Fruit fly (Drosophila melanogaster): Measurements from ENCODE around the gene CG11037.

The CG11037 gene

DNA sequence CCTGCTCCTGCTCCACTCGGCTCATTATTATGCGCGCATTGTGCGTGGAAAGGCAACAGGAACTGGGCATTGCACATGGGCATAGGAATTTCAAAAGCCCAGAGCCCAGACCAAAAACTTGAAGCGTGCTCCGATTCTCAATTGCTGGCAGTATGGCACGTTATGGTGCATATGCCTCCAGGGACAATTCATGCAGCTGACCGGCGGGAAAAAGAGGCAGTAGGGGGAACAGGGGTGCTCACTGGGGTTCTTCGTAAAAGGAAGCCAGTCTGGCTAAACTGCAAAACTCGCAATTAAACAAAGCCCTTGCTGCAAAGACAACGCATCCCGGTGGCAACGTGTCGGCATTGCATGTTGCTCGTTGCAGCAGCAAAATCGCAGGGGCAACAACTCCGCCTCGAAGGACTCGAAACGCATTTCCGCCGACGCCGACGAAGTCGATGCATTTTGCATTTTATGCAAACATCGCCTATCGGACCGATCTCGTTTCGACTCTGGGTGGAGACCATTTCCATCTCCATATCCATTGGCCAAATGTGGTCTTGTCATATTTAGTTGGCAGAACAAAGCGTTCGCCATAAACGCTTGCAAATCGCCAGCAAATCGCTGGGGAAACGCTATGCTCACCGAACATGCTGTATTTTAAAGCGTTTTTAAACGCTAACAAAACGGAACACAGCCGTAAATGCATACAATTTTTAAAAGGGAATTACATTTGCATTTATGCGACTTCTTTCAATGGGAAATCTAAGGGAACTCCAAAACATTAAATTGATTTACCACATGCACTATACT lies 23.4 kb upstream of the CG11037 start:
- no peak for TF ChIP-seq odd (GFP tag; optimal IDR thresholded peaks at IDR 0.05)
- TF ChIP-seq CkIIα-i1 (GFP tag; IDR thresholded peaks at IDR 0.05): no peak
- TF ChIP-seq CG8359 (GFP tag; optimal IDR thresholded peaks at IDR 0.05; ENCODE audit: borderline replicate concordance): peak; percentile 98
- no peak for TF ChIP-seq CG4404 (GFP tag; IDR thresholded peaks at IDR 0.05)
- peak; percentile 38 for TF ChIP-seq nom (GFP tag; optimal IDR thresholded peaks at IDR 0.05)

DNA sequence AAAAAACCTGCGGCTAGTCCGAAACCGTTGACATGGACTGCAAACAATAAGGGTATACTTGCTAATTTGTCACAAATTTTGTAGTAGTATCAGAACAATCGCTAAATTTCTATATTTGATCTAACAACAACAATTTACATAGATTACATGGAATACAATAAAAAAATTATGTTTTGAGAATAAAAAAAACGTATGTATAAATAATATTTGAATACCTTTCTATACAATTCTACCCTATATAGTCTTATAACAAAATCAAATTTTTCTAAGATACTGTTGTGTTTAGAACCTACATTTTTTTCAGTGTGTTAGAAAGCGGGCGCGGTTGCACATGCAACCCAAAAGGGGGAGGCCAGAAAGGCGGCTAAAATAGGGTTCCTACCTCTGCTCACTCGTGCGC lies 22.1 kb upstream of the CG11037 start:
- no peak for TF ChIP-seq twi (tag; optimal IDR thresholded peaks at IDR 0.05)
- TF ChIP-seq peb (GFP tag; IDR thresholded peaks at IDR 0.05): no peak
- TF ChIP-seq CG9215 (GFP tag; IDR thresholded peaks at IDR 0.05): no peak

- TF ChIP-seq bsh (GFP tag; optimal IDR thresholded peaks at IDR 0.05) (peak in 1 of 2 experiments; percentile 12), oc (tag; optimal IDR thresholded peaks at IDR 0.05) (peak; percentile 82), CG13424 (tag; optimal IDR thresholded peaks at IDR 0.05) (no peak)
These were observed 21.4 kb upstream of the CG11037 start for dm6 chr3L:20982544-20982943.

DNA sequence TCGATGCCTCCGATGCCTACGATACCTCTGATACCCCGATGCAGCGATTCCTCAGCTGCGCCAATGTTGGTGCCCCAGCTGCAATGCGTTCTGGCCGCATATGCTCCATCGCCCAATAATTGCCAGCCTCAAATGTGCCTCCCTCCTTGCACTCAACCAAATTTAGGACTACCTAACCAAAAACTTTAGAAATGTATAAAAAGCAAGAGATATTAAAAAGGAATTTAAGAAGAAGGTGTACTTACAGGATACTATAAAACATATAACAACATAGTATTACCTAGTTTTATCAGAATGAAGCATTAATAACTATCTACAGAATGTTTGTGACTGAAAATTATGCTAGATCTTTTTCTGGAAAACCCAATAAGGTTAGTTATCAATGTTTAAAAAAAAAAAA lies 20.5 kb upstream of the CG11037 start:
- TF ChIP-seq CG18599 (GFP tag; optimal IDR thresholded peaks at IDR 0.05) (no peak), CG16863 (GFP tag; optimal IDR thresholded peaks at IDR 0.05) (no peak), Sox102F (GFP tag; optimal IDR thresholded peaks at IDR 0.05) (no peak), BEAF-32 (GFP tag; optimal IDR thresholded peaks at IDR 0.05) (no peak), CG10147 (GFP tag; optimal IDR thresholded peaks at IDR 0.05) (no peak), Max (GFP tag; optimal IDR thresholded peaks at IDR 0.05) (no peak), CG8924 (tag; optimal IDR thresholded peaks at IDR 0.05) (no peak), btn (GFP tag; optimal IDR thresholded peaks at IDR 0.05) (no peak), ken (GFP tag; IDR thresholded peaks at IDR 0.05) (no peak), pita (GFP tag; optimal IDR thresholded peaks at IDR 0.05) (no peak), CG17912 (GFP tag; optimal IDR thresholded peaks at IDR 0.05) (no peak), Opbp (GFP tag; IDR thresholded peaks at IDR 0.05; ENCODE audit: partially characterized antibody) (no peak), CG8089 (GFP tag; optimal IDR thresholded peaks at IDR 0.05) (no peak), Gsc (GFP tag; IDR thresholded peaks at IDR 0.05) (no peak), vnd (GFP tag; IDR thresholded peaks at IDR 0.05; ENCODE audit: partially characterized antibody) (no peak), NFAT (GFP tag; IDR thresholded peaks at IDR 0.05) (no peak), CG17829 (tag; optimal IDR thresholded peaks at IDR 0.05) (no peak)

DNA sequence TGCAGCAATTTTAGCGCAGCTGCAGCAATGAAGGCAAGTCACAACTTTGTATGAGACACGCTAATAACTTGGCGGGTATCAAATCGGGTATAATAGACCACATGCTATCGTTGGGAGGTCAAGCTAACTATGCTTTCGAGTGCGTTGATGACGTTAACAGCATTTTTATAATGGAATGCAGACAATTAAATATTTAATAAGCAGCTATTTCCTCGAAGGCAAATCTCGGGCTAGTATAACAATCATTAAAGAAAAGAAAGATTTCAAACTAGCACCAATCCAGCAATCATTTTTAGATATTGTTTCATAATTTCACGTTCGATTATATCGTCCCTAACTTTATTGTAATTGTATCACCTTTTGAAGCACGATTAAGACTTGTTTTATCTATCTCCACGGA lies 19.3 kb upstream of the CG11037 start:
- no peak for TF ChIP-seq CG7372 (GFP tag; IDR thresholded peaks at IDR 0.05)
- no peak for TF ChIP-seq Spps (tag; optimal IDR thresholded peaks at IDR 0.05)
- TF ChIP-seq abd-A (tag; optimal IDR thresholded peaks at IDR 0.05): no peak
- no peak for TF ChIP-seq pnt (GFP tag; optimal IDR thresholded peaks at IDR 0.05)
- no peak for TF ChIP-seq tll (GFP tag; optimal IDR thresholded peaks at IDR 0.05)
- TF ChIP-seq Tbp (GFP tag; optimal IDR thresholded peaks at IDR 0.05): no peak
- TF ChIP-seq Nf-YC (tag; optimal IDR thresholded peaks at IDR 0.05): no peak
